Worm (Caenorhabditis elegans): ENCODE measurements around the gene oac-55.
A peak's percentile ranks its signal among the peaks of the same experiment; 100 is the strongest.

oac-55 gene

DNA sequence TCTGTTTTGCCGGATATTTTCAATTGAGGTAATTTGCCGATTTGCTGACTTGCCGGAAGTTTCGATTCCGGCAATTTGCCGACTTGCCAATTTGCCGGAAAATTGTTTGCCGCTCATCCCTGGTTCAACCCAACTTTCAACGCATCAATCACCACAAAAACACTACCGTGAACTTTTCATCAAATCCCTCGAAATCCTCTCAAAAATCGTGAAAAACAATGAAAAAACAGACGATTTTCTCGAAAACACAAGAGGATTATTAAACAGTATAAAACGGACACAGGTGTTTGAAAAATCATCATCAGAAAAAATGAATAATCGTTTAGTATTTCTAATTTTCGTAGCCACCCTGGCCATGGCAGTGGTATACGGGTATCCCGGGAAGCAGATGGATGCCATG is 6.0 kb downstream of the oac-55 start, which contains the start of gene Y39H10A.1:
Gene Y39H10A.1, plus strand, starts transcription at position 301 of the 400 bp plus-strand sequence.
- TF ChIP-seq lin-14 (GFP tag; optimal IDR thresholded peaks at IDR 0.05) (no peak), unc-62 (GFP tag; optimal IDR thresholded peaks at IDR 0.05) (no peak), efl-1 (optimal IDR thresholded peaks at IDR 0.05) (no peak), efl-1 (GFP tag; optimal IDR thresholded peaks at IDR 0.05 in 1 of 2) (no peak), nhr-12 (tag; optimal IDR thresholded peaks at IDR 0.05) (no peak), rnt-1 (tag; optimal IDR thresholded peaks at IDR 0.05) (no peak), ztf-11 (tag; optimal IDR thresholded peaks at IDR 0.05) (no peak), ceh-88 (GFP tag; IDR thresholded peaks at IDR 0.05) (no peak), pqm-1 (tag; optimal IDR thresholded peaks at IDR 0.05) (no peak), elt-2 (tag; optimal IDR thresholded peaks at IDR 0.05) (no peak), hlh-4 (tag; optimal IDR thresholded peaks at IDR 0.05) (no peak), sup-37 (GFP tag; optimal IDR thresholded peaks at IDR 0.05) (no peak), xbp-1 (tag; optimal IDR thresholded peaks at IDR 0.05) (no peak), snpc-4 (tag; optimal IDR thresholded peaks at IDR 0.05) (no peak), dsc-1 (tag; optimal IDR thresholded peaks at IDR 0.05) (no peak), unc-130 (tag; optimal IDR thresholded peaks at IDR 0.05) (no peak), vab-15 (tag; optimal IDR thresholded peaks at IDR 0.05) (no peak)

ce11 chrV:3768270-3768669 is 7.3 kb downstream of the oac-55 start, which contains the start of gene R08E5.4:
R08E5.4 (plus strand) TSS chrV:3768570.
- no peak for TF ChIP-seq F16B12.6 (tag; optimal IDR thresholded peaks at IDR 0.05)
- no peak for TF ChIP-seq ceh-88 (GFP tag; IDR thresholded peaks at IDR 0.05)
- no peak for TF ChIP-seq lsy-2 (tag; optimal IDR thresholded peaks at IDR 0.05)
- TF ChIP-seq hlh-4 (tag; optimal IDR thresholded peaks at IDR 0.05), result no peak
- no peak for TF ChIP-seq irx-1 (tag; optimal IDR thresholded peaks at IDR 0.05)
- TF ChIP-seq zip-4 (GFP tag; optimal IDR thresholded peaks at IDR 0.05), result no peak
- TF ChIP-seq nhr-19 (GFP tag; conservative IDR thresholded peaks at IDR 0.05), result no peak
- TF ChIP-seq nhr-71 (tag; optimal IDR thresholded peaks at IDR 0.05), result no peak
- TF ChIP-seq C04F5.9 (tag; optimal IDR thresholded peaks at IDR 0.05), result no peak
- TF ChIP-seq fkh-8 (tag; optimal IDR thresholded peaks at IDR 0.05), result no peak
- TF ChIP-seq sox-4 (tag; optimal IDR thresholded peaks at IDR 0.05), result no peak
- no peak for TF ChIP-seq ama-1 (optimal IDR thresholded peaks at IDR 0.05)
- TF ChIP-seq hpl-2 (GFP tag; optimal IDR thresholded peaks at IDR 0.05), result no peak
- no peak for TF ChIP-seq dsc-1 (tag; optimal IDR thresholded peaks at IDR 0.05)
- TF ChIP-seq efl-1 (optimal IDR thresholded peaks at IDR 0.05), result no peak
- TF ChIP-seq efl-1 (GFP tag; optimal IDR thresholded peaks at IDR 0.05 in 1 of 2), result no peak

DNA sequence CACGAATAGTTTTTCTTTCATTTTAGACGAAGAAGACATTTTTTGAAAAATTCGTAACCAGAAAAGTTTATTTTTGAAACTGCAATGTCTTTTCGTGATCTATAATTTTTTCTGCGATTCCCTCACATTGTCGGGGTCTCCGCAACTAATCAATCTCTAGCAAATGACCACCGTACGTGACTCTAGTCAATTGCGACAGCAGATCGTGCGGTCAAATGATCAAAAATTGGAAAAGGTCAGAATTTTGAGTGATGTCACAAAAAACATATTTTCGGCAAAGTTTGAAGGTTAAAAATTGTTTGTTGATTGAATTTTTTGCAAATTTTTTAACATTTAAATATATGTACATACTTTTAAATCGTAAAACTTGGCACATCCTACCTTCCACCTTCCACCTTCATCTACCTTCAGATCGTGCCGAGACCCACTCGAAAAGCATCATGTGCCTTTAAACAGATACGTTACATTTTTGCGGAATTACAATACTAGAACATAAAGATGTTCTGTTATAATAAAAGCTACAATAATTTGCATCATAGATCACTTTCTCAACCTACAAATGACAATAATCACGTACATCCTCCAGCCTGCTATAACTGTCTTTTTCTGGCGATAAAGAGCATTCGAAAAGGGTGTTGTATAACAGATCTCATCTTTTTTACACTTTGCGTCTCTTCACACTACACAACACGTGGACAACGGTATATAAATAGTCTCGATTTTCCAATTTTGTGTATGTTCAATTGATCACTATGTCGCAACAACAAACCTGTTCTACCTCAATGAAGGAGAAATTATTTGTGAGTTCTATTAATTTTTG is 10.7 kb downstream of the oac-55 start, which contains the start of the genes R08E5.1 and rips-1:
Gene R08E5.1, minus strand, starts transcription at position 82 of the 820 bp plus-strand sequence.
Gene rips-1, plus strand, starts transcription at position 585 of the 820 bp plus-strand sequence.
- TF ChIP-seq unc-130 (tag; optimal IDR thresholded peaks at IDR 0.05) (peak; percentile 26), nhr-20 (tag; optimal IDR thresholded peaks at IDR 0.05) (peak; percentile 43), skn-1 (tag; optimal IDR thresholded peaks at IDR 0.05) (no peak), efl-1 (optimal IDR thresholded peaks at IDR 0.05) (no peak), efl-1 (GFP tag; optimal IDR thresholded peaks at IDR 0.05 in 1 of 2) (peak in 1 of 2 experiments; percentile 22), lin-14 (GFP tag; optimal IDR thresholded peaks at IDR 0.05) (peak; percentile 35), blmp-1 (tag; optimal IDR thresholded peaks at IDR 0.05) (peak; percentile 62), aha-1 (tag; optimal IDR thresholded peaks at IDR 0.05) (peak; percentile 39), lin-13 (GFP tag; optimal IDR thresholded peaks at IDR 0.05) (no peak), snu-23 (GFP tag; optimal IDR thresholded peaks at IDR 0.05) (peak; percentile 14), nhr-85 (tag) (peak; percentile 81), elt-3 (tag; optimal IDR thresholded peaks at IDR 0.05) (peak in 1 of 6 experiments; percentile 44)

DNA sequence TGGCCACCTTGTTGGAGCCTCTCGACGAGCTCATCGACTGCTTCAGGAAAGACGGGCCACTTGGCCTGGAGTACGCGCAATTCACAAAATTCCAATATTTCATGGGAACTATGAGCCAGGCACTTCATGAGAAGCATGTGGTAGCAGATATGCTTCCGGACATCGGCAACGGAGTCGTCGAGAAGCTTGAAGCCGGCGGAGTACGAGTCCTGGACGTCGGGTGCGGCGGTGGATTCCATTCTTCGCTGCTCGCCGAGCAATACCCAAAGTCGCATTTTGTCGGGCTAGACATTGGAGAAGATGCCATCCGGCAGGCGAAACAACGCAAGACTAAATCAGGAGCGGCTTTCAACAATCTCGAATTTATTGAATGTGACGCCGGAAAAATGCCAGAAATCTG is 12.7 kb downstream of the oac-55 start:
- TF ChIP-seq nhr-19 (GFP tag; conservative IDR thresholded peaks at IDR 0.05) (no peak), ama-1 (optimal IDR thresholded peaks at IDR 0.05) (no peak), elt-2 (tag; optimal IDR thresholded peaks at IDR 0.05) (no peak), nhr-90 (tag; optimal IDR thresholded peaks at IDR 0.05; ENCODE audit: poor library complexity) (no peak)
